Fruit fly (Drosophila melanogaster) whole organism, embryonic: Measurements from ENCODE around the gene mRpS31.

Source experiments
- Bdp1 ChIP-seq: fragments of 200-800 bp; sonication (Bioruptor generic); optimal IDR thresholded peaks from 3 replicates; lab custom pipeline; 2016; ENCODE audit warnings: missing biosample characterization, missing genetic modification characterization
- Bgb ChIP-seq: fragments of 200-800 bp; sonication (Bioruptor generic); IDR thresholded peaks from 2 replicates; pipeline ENCODE4 v1.3.6; 2022; ENCODE audit warnings: missing biosample characterization, missing genetic modification characterization; ENCODE audit not compliant: partially characterized antibody
- CG10209 ChIP-seq: fragments of 200-800 bp; sonication (Bioruptor generic); optimal IDR thresholded peaks from 3 replicates; lab custom pipeline; 2017; ENCODE audit warnings: missing biosample characterization, mild to moderate bottlenecking, missing genetic modification characterization, missing genetic modification reagents
- CG1024 ChIP-seq: fragments of 200-800 bp; sonication (Bioruptor generic); IDR thresholded peaks from 2 replicates; pipeline ENCODE4 v1.3.6; 2022; ENCODE audit warnings: missing biosample characterization, missing genetic modification characterization
- CG12071 ChIP-seq: fragments of 200-800 bp; sonication (Bioruptor generic); optimal IDR thresholded peaks from 3 replicates; lab custom pipeline; 2018; ENCODE audit warnings: missing biosample characterization, mild to moderate bottlenecking, missing genetic modification characterization
- CG13296 ChIP-seq: fragments of 200-800 bp; sonication (Bioruptor generic); optimal IDR thresholded peaks from 3 replicates; lab custom pipeline; 2018; ENCODE audit warnings: missing biosample characterization, mild to moderate bottlenecking, missing genetic modification characterization
- CG13424 ChIP-seq: fragments of 200-800 bp; sonication (Bioruptor generic); optimal IDR thresholded peaks from 2 replicates; lab custom pipeline; 2019; ENCODE audit warnings: missing biosample characterization, mild to moderate bottlenecking, missing genetic modification characterization, moderate library complexity
- CG18599 ChIP-seq: fragments of 200-800 bp; sonication (Bioruptor generic); optimal IDR thresholded peaks from 3 replicates; lab custom pipeline; 2017; ENCODE audit warnings: missing biosample characterization, missing genetic modification characterization, mild to moderate bottlenecking, moderate library complexity, missing genetic modification reagents
- CG18764 ChIP-seq: fragments of 200-800 bp; sonication (Bioruptor generic); optimal IDR thresholded peaks from 3 replicates; lab custom pipeline; 2016; ENCODE audit warnings: missing biosample characterization, missing genetic modification characterization
- CG2129 ChIP-seq: fragments of 200-800 bp; sonication (Bioruptor generic); IDR thresholded peaks from 2 replicates; pipeline ENCODE4 v1.3.6; 2022; ENCODE audit warnings: missing biosample characterization, missing genetic modification characterization; ENCODE audit not compliant: partially characterized antibody
- CG32532 ChIP-seq: fragments of 200-800 bp; sonication (Bioruptor generic); IDR thresholded peaks from 2 replicates; pipeline ENCODE4 v1.3.6; 2022; ENCODE audit warnings: missing biosample characterization, missing genetic modification characterization
- CG4707 ChIP-seq: fragments of 200-800 bp; sonication (Bioruptor generic); optimal IDR thresholded peaks from 2 replicates; lab custom pipeline; 2018; ENCODE audit warnings: missing biosample characterization, mild to moderate bottlenecking, missing genetic modification characterization, moderate library complexity
- CG6175 ChIP-seq: fragments of 200-800 bp; sonication (Bioruptor generic); IDR thresholded peaks from 3 replicates; pipeline ENCODE4 v1.3.6; 2022; ENCODE audit warnings: missing biosample characterization, missing genetic modification characterization
- CG6791 ChIP-seq: fragments of 200-800 bp; sonication (Bioruptor generic); IDR thresholded peaks from 3 replicates; pipeline ENCODE4 v1.3.6; 2022; ENCODE audit warnings: missing biosample characterization, missing genetic modification characterization; ENCODE audit not compliant: partially characterized antibody
- CG7271 ChIP-seq: fragments of 200-800 bp; sonication (Bioruptor generic); optimal IDR thresholded peaks from 2 replicates; lab custom pipeline; 2018; ENCODE audit warnings: missing biosample characterization, mild to moderate bottlenecking, missing genetic modification characterization, moderate library complexity
- CG7745 ChIP-seq: fragments of 200-800 bp; sonication (Bioruptor generic); optimal IDR thresholded peaks from 2 replicates; lab custom pipeline; 2018; ENCODE audit warnings: missing biosample characterization, mild to moderate bottlenecking, missing genetic modification characterization, moderate library complexity
- CG7786 ChIP-seq: fragments of 200-800 bp; sonication (Bioruptor generic); optimal IDR thresholded peaks from 2 replicates; lab custom pipeline; 2016; ENCODE audit warnings: missing biosample characterization, missing genetic modification characterization
- D19A ChIP-seq: fragments of 200-800 bp; optimal IDR thresholded peaks from 3 replicates; lab custom pipeline; 2019; ENCODE audit warnings: missing biosample characterization, mild to moderate bottlenecking, missing genetic modification characterization, moderate library complexity
- Eip74EF ChIP-seq, 2 experiments: fragments of 200-800 bp in 1 of 2; fragments of >200 bp in 1 of 2; sonication (Bioruptor generic) in 1 of 2; optimal IDR thresholded peaks; 2 replicates each; lab custom pipeline; 2017 to 2019; ENCODE audit warnings: missing biosample characterization in 2 of 2, missing genetic modification characterization in 2 of 2, mild to moderate bottlenecking in 1 of 2, moderate library complexity in 1 of 2
- Fer3 ChIP-seq: fragments of 200-800 bp; sonication (Bioruptor generic); optimal IDR thresholded peaks from 2 replicates; lab custom pipeline; 2018; ENCODE audit warnings: missing biosample characterization, mild to moderate bottlenecking, missing genetic modification characterization, moderate library complexity
- Gug ChIP-seq: fragments of 200-800 bp; sonication (Bioruptor generic); IDR thresholded peaks from 4 replicates; pipeline ENCODE4 v1.3.6; 2022; ENCODE audit warnings: missing biosample characterization, missing genetic modification characterization
- Opbp ChIP-seq: fragments of 200-800 bp; sonication (Bioruptor generic); IDR thresholded peaks from 3 replicates; pipeline ENCODE4 v1.3.6; 2022; ENCODE audit warnings: missing biosample characterization, missing genetic modification characterization; ENCODE audit not compliant: partially characterized antibody
- Pdp1 ChIP-seq, 2 experiments: fragments of 200-800 bp; sonication (Bioruptor generic); optimal IDR thresholded peaks; 3 replicates each; lab custom pipeline; 2016; ENCODE audit warnings: missing biosample characterization in 2 of 2, missing genetic modification characterization in 2 of 2, mild to moderate bottlenecking in 1 of 2, moderate library complexity in 1 of 2
- Scr ChIP-seq: fragments of 200-800 bp; sonication (Bioruptor generic); IDR thresholded peaks from 2 replicates; pipeline ENCODE4 v1.3.6; 2022; ENCODE audit warnings: missing biosample characterization, missing genetic modification characterization; ENCODE audit not compliant: partially characterized antibody
- Sox102F ChIP-seq: fragments of 200-800 bp; sonication (Bioruptor generic); optimal IDR thresholded peaks from 2 replicates; lab custom pipeline; 2018; ENCODE audit warnings: missing biosample characterization, mild to moderate bottlenecking, missing genetic modification characterization, moderate library complexity
- Tbp ChIP-seq: fragments of >200 bp; optimal IDR thresholded peaks from 2 replicates; lab custom pipeline; 2018; ENCODE audit warnings: missing biosample characterization, missing genetic modification characterization
- Xrp1 ChIP-seq: fragments of 200-800 bp; sonication (Bioruptor generic); IDR thresholded peaks from 2 replicates; pipeline ENCODE4 v1.3.6; 2022; ENCODE audit warnings: missing biosample characterization, missing genetic modification characterization
- al ChIP-seq: fragments of 200-800 bp; sonication (Bioruptor generic); IDR thresholded peaks from 2 replicates; pipeline ENCODE4 v1.3.6; 2022; ENCODE audit warnings: missing biosample characterization, missing genetic modification characterization
- cg ChIP-seq: fragments of 200-800 bp; sonication (Bioruptor generic); optimal IDR thresholded peaks from 3 replicates; lab custom pipeline; 2019; ENCODE audit warnings: missing biosample characterization, mild to moderate bottlenecking, missing genetic modification characterization, moderate library complexity
- chinmo ChIP-seq: fragments of 200-800 bp; sonication (Bioruptor generic); IDR thresholded peaks from 4 replicates; pipeline ENCODE4 v1.3.6; 2022; ENCODE audit warnings: missing biosample characterization, missing genetic modification characterization; ENCODE audit not compliant: partially characterized antibody
- chm ChIP-seq: fragments of 200-800 bp; sonication (Bioruptor generic); IDR thresholded peaks from 2 replicates; pipeline ENCODE4 v1.3.6; 2022; ENCODE audit warnings: missing biosample characterization, missing genetic modification characterization
- ci ChIP-seq: fragments of 200-800 bp; sonication (Bioruptor generic); IDR thresholded peaks from 3 replicates; pipeline ENCODE4 v1.3.6; 2022; ENCODE audit warnings: missing biosample characterization, missing genetic modification characterization
- eve ChIP-seq, 2 experiments: fragments of >200 bp; optimal IDR thresholded peaks; 2 replicates each; lab custom pipeline; 2017; ENCODE audit warnings: missing biosample characterization in 2 of 2, missing genetic modification characterization in 2 of 2
- fd96Cb ChIP-seq: fragments of 200-800 bp; sonication (Bioruptor generic); optimal IDR thresholded peaks from 2 replicates; lab custom pipeline; 2018; ENCODE audit warnings: missing biosample characterization, mild to moderate bottlenecking, missing genetic modification characterization, moderate library complexity
- gcm ChIP-seq: fragments of 200-800 bp; sonication (Bioruptor generic); optimal IDR thresholded peaks from 2 replicates; lab custom pipeline; 2019; ENCODE audit warnings: missing biosample characterization, mild to moderate bottlenecking, missing genetic modification characterization, moderate library complexity
- kni ChIP-seq: fragments of 200-800 bp; sonication (Bioruptor generic); optimal IDR thresholded peaks from 3 replicates; lab custom pipeline; 2017; ENCODE audit warnings: mild to moderate bottlenecking, missing biosample characterization, missing genetic modification reagents, missing genetic modification characterization
- lab ChIP-seq: fragments of 200-800 bp; sonication (Bioruptor generic); optimal IDR thresholded peaks from 3 replicates; lab custom pipeline; 2017; ENCODE audit warnings: missing biosample characterization, missing genetic modification characterization, mild to moderate bottlenecking, moderate library complexity, missing genetic modification reagents
- lbe ChIP-seq: fragments of 200-800 bp; sonication (Bioruptor generic); optimal IDR thresholded peaks from 2 replicates; lab custom pipeline; 2016; ENCODE audit warnings: missing biosample characterization, mild to moderate bottlenecking, missing genetic modification characterization
- nerfin-2 ChIP-seq: fragments of 200-800 bp; sonication (Bioruptor generic); IDR thresholded peaks from 2 replicates; pipeline ENCODE4 v1.3.6; 2022; ENCODE audit warnings: missing biosample characterization, missing genetic modification characterization; ENCODE audit not compliant: partially characterized antibody
- odd ChIP-seq: fragments of 200-800 bp; sonication (Bioruptor generic); optimal IDR thresholded peaks from 2 replicates; lab custom pipeline; 2017; ENCODE audit warnings: missing biosample characterization, mild to moderate bottlenecking, missing genetic modification characterization
- prd ChIP-seq, 3 experiments: fragments of >200 bp in 2 of 3; fragments of 200-800 bp in 1 of 3; sonication (Bioruptor generic) in 1 of 3; optimal IDR thresholded peaks in 2 of 3; IDR thresholded peaks in 1 of 3; 2 replicates in 2 of 3; 3 replicates in 1 of 3; pipeline versions ENCODE4 v1.3.6 to Lab custom; 2017 to 2022; ENCODE audit warnings: missing biosample characterization in 1 of 3, missing genetic modification characterization in 1 of 3
- rib ChIP-seq: fragments of 200-800 bp; sonication (Bioruptor generic); IDR thresholded peaks from 2 replicates; pipeline ENCODE4 v1.3.6; 2022; ENCODE audit warnings: missing biosample characterization, missing genetic modification characterization
- tin ChIP-seq: fragments of 200-800 bp; sonication (Bioruptor generic); optimal IDR thresholded peaks from 3 replicates; lab custom pipeline; 2016; ENCODE audit warnings: missing biosample characterization, missing genetic modification characterization
- tna ChIP-seq: fragments of 200-800 bp; sonication (Bioruptor generic); IDR thresholded peaks from 2 replicates; pipeline ENCODE4 v1.3.6; 2022; ENCODE audit warnings: missing biosample characterization, missing genetic modification characterization; ENCODE audit not compliant: partially characterized antibody
- twi ChIP-seq: fragments of 200-800 bp; optimal IDR thresholded peaks from 2 replicates; lab custom pipeline; 2019; ENCODE audit warnings: missing biosample characterization, mild to moderate bottlenecking, missing genetic modification characterization, moderate library complexity
- vvl ChIP-seq: fragments of 200-800 bp; sonication (Bioruptor generic); IDR thresholded peaks from 2 replicates; pipeline ENCODE4 v1.3.6; 2022; ENCODE audit warnings: missing biosample characterization, missing genetic modification characterization
- z ChIP-seq: fragments of 200-800 bp; sonication (Bioruptor generic); IDR thresholded peaks from 3 replicates; pipeline ENCODE4 v1.3.6; 2022; ENCODE audit warnings: missing biosample characterization, missing genetic modification characterization

Gene mRpS31

dm6 chr3L:16037690-16038332, 32.8 kb downstream of the mRpS31 start (continued):
- no peak for TF ChIP-seq CG7271
- 0 out of 2 replicates have a peak, but pooled peaks have one; percentile 18 for TF ChIP-seq CG32532 (GFP tag; lab: Robert Waterston, UW)
- TF ChIP-seq CG6175 = no peak
- TF ChIP-seq odd (GFP tag; lab: Kevin White, UChicago) = no peak
- no peak for TF ChIP-seq CG4707 (GFP tag; lab: Kevin White, UChicago)
- no peak for TF ChIP-seq CG10209 (GFP tag; lab: Kevin White, UChicago)
- TF ChIP-seq eve (GFP tag; optimal IDR thresholded peaks at IDR 0.05; lab: Kevin White, UChicago) = no peak
- TF ChIP-seq lbe (GFP tag; lab: Kevin White, UChicago) = peak; percentile 43
- TF ChIP-seq fd96Cb (tag; lab: Kevin White, UChicago) = no peak
- 0 out of 3 replicates have a peak, but pooled peaks have one; percentile 47 for TF ChIP-seq z (GFP tag; lab: Robert Waterston, UW)
- no peak for TF ChIP-seq al (GFP tag; lab: Robert Waterston, UW)
- no peak for TF ChIP-seq prd (optimal IDR thresholded peaks at IDR 0.05; lab: Kevin White, UChicago)
- TF ChIP-seq prd (GFP tag; IDR thresholded peaks at IDR 0.05; lab: Robert Waterston, UW) = no peak
- no peak for TF ChIP-seq tin (GFP tag; lab: Kevin White, UChicago)
- peak; percentile 19; the same call in 1 of the 2 replicates for TF ChIP-seq Bgb (GFP tag; lab: Robert Waterston, UW)
- no peak for TF ChIP-seq Opbp (GFP tag; lab: Robert Waterston, UW)
- no peak for TF ChIP-seq CG1024 (GFP tag; lab: Robert Waterston, UW)
- TF ChIP-seq Fer3 (tag; lab: Kevin White, UChicago) = no peak
- TF ChIP-seq vvl (GFP tag; lab: Robert Waterston, UW) = peak; percentile 86
- no peak for TF ChIP-seq tna (GFP tag; lab: Robert Waterston, UW)
- TF ChIP-seq lab (GFP tag; lab: Kevin White, UChicago) = peak; percentile 22
- TF ChIP-seq Tbp = no peak
- TF ChIP-seq CG6791 (GFP tag; lab: Robert Waterston, UW) = 0 out of 3 replicates have a peak, but pooled peaks have one; percentile 17
- TF ChIP-seq chm (GFP tag; lab: Robert Waterston, UW) = 0 out of 2 replicates have a peak, but pooled peaks have one; percentile 48
- 0 out of 2 replicates have a peak, but pooled peaks have one; percentile 15 for TF ChIP-seq nerfin-2 (GFP tag; lab: Robert Waterston, UW)
- TF ChIP-seq Xrp1 (GFP tag; lab: Robert Waterston, UW) = peak; percentile 19; the same call in 1 of the 2 replicates
- TF ChIP-seq CG12071 = peak; percentile 2
- 0 out of 2 replicates have a peak, but pooled peaks have one; percentile 8 for TF ChIP-seq rib (GFP tag; lab: Robert Waterston, UW)
- TF ChIP-seq chinmo (GFP tag; lab: Robert Waterston, UW) = 0 out of 4 replicates have a peak, but pooled peaks have one; percentile 33
- TF ChIP-seq Bdp1 (GFP tag; lab: Kevin White, UChicago) = no peak
- no peak for TF ChIP-seq CG7745
- no peak for TF ChIP-seq CG2129 (GFP tag; lab: Robert Waterston, UW)
- TF ChIP-seq twi (tag; lab: Kevin White, UChicago) = no peak
- no peak for TF ChIP-seq Scr (GFP tag; lab: Robert Waterston, UW)
- TF ChIP-seq gcm (GFP tag; lab: Kevin White, UChicago) = no peak
- no peak for TF ChIP-seq Eip74EF (GFP tag; optimal IDR thresholded peaks at IDR 0.05; lab: Kevin White, UChicago)
- TF ChIP-seq ci = peak; percentile 59; the same call in 1 of the 3 replicates
- TF ChIP-seq Gug (GFP tag; lab: Robert Waterston, UW) = no peak
- TF ChIP-seq Sox102F (GFP tag; lab: Kevin White, UChicago) = no peak
- TF ChIP-seq D19A (tag; lab: Kevin White, UChicago) = peak; percentile 71
- TF ChIP-seq CG13424 (tag; lab: Kevin White, UChicago) = no peak
- peak; percentile 47 for TF ChIP-seq kni (GFP tag; lab: Kevin White, UChicago)
- TF ChIP-seq CG7786 (GFP tag; lab: Kevin White, UChicago) = no peak
- TF ChIP-seq Pdp1 (GFP tag; optimal IDR thresholded peaks at IDR 0.05; lab: Kevin White, UChicago) = peak in 1 of 2 experiments; percentile 66
- no peak for TF ChIP-seq cg (GFP tag; lab: Kevin White, UChicago)
- no peak for TF ChIP-seq CG13296 (GFP tag; lab: Kevin White, UChicago)
- TF ChIP-seq CG18764 (GFP tag; lab: Kevin White, UChicago) = no peak
- TF ChIP-seq CG18599 = peak; percentile 9
